Worm (Caenorhabditis elegans) whole organism, L4 larva: Measurements from ENCODE around the gene K08H10.10.

ENCODE experiments used
- F10B5.3 ChIP-seq: sonication (generic microtip); optimal IDR thresholded peaks from 2 replicates; lab custom pipeline; 2016; ENCODE audit warnings: mild to moderate bottlenecking, missing genetic modification characterization, missing compliant biosample characterization
- F37D6.2 ChIP-seq: sonication (generic microtip); optimal IDR thresholded peaks from 2 replicates; lab custom pipeline; 2016; ENCODE audit warnings: mild to moderate bottlenecking, missing genetic modification characterization, missing compliant biosample characterization
- F44E2.7 ChIP-seq: fragments of 200-800 bp; sonication (Bioruptor generic); IDR thresholded peaks from 2 replicates; pipeline ENCODE4 v2.1.2; 2022; ENCODE audit warnings: missing genetic modification characterization, missing compliant biosample characterization
- R02D3.7 ChIP-seq: fragments of 150-350 bp; sonication (generic microtip); optimal IDR thresholded peaks from 3 replicates; lab custom pipeline; 2014; ENCODE audit warnings: missing biosample characterization, missing genetic modification characterization
- T20F7.1 ChIP-seq: fragments of 200-800 bp; sonication (Bioruptor generic); optimal IDR thresholded peaks from 2 replicates; lab custom pipeline; 2018; ENCODE audit warnings: mild to moderate bottlenecking, missing genetic modification characterization, missing compliant biosample characterization
- Y105C5A.15 ChIP-seq: fragments of 200-800 bp; sonication (Bioruptor generic); IDR thresholded peaks from 2 replicates; pipeline ENCODE4 v1.3.6; 2022; ENCODE audit warnings: missing genetic modification characterization, missing compliant biosample characterization
- ZK337.2 ChIP-seq: fragments of 200-800 bp; sonication (Bioruptor generic); IDR thresholded peaks from 2 replicates; pipeline ENCODE4 v1.3.6; 2022; ENCODE audit warnings: missing genetic modification reagents, missing genetic modification characterization, missing compliant biosample characterization
- aha-1 ChIP-seq: fragments of 150-350 bp; peaks from one replicate; lab custom pipeline; 2014; ENCODE audit warnings: missing biosample characterization, missing genetic modification characterization
- aly-2 ChIP-seq: sonication (generic microtip); optimal IDR thresholded peaks from 2 replicates; lab custom pipeline; 2018; ENCODE audit warnings: missing biosample characterization, missing genetic modification characterization
- arid-1 ChIP-seq: fragments of 200-800 bp; sonication (Bioruptor generic); conservative IDR thresholded peaks from 2 replicates; pipeline ENCODE4 v1.3.6; 2022; ENCODE audit warnings: missing genetic modification reagents, missing genetic modification characterization, missing compliant biosample characterization
- ceh-20 ChIP-seq: fragments of 200-800 bp; sonication (Bioruptor generic); IDR thresholded peaks from 2 replicates; pipeline ENCODE4 v1.3.6; 2022; ENCODE audit warnings: missing genetic modification reagents, missing genetic modification characterization, missing compliant biosample characterization
- ceh-28 ChIP-seq: fragments of 150-350 bp; optimal IDR thresholded peaks from 2 replicates; lab custom pipeline; 2014; ENCODE audit warnings: missing biosample characterization, missing genetic modification reagents, missing genetic modification characterization
- ceh-32 ChIP-seq: sonication (generic microtip); optimal IDR thresholded peaks from 2 replicates; lab custom pipeline; 2016; ENCODE audit warnings: mild to moderate bottlenecking, missing genetic modification characterization, missing compliant biosample characterization; ENCODE audit not compliant: poor library complexity
- daf-12 ChIP-seq: fragments of 150-350 bp; optimal IDR thresholded peaks from 2 replicates; lab custom pipeline; 2014; ENCODE audit warnings: missing biosample characterization, missing genetic modification reagents, missing genetic modification characterization
- daf-19 ChIP-seq: fragments of 200-800 bp; sonication (Bioruptor generic); conservative IDR thresholded peaks from 2 replicates; pipeline ENCODE4 v1.3.6; 2022; ENCODE audit warnings: missing genetic modification characterization, missing compliant biosample characterization
- daf-8 ChIP-seq: fragments of 200-800 bp; sonication (Bioruptor generic); IDR thresholded peaks from 2 replicates; pipeline ENCODE4 v1.3.6; 2022; ENCODE audit warnings: missing genetic modification characterization, missing compliant biosample characterization
- dve-1 ChIP-seq: sonication (generic microtip); optimal IDR thresholded peaks from 2 replicates; lab custom pipeline; 2017; ENCODE audit warnings: antibody characterized with exemption, mild to moderate bottlenecking, missing genetic modification characterization, missing compliant biosample characterization; ENCODE audit not compliant: insufficient read depth
- egl-27 ChIP-seq: sonication (generic microtip); optimal IDR thresholded peaks from 3 replicates; lab custom pipeline; 2017; ENCODE audit warnings: missing biosample characterization, missing genetic modification reagents, missing genetic modification characterization
- egl-43 ChIP-seq: fragments of 200-800 bp; sonication (Bioruptor generic); IDR thresholded peaks from 2 replicates; pipeline ENCODE4 v1.3.6; 2022; ENCODE audit warnings: missing genetic modification reagents, missing genetic modification characterization, missing compliant biosample characterization
- fkh-10 ChIP-seq: fragments of 150-350 bp; optimal IDR thresholded peaks from 2 replicates; lab custom pipeline; 2014; ENCODE audit warnings: missing biosample characterization, missing genetic modification reagents, missing genetic modification characterization
- hif-1 ChIP-seq, 2 experiments: sonication (generic microtip); optimal IDR thresholded peaks; 2 replicates each; lab custom pipeline; 2016 to 2017; ENCODE audit warnings: missing compliant biosample characterization in 2 of 2, missing genetic modification characterization in 2 of 2, missing genetic modification reagents in 2 of 2, missing genotype in 2 of 2, mild to moderate bottlenecking in 1 of 2
- hlh-11 ChIP-seq: fragments of 200-800 bp; sonication (Bioruptor generic); optimal IDR thresholded peaks from 2 replicates; lab custom pipeline; 2018; ENCODE audit warnings: mild to moderate bottlenecking, missing genetic modification characterization, missing compliant biosample characterization
- jun-1 ChIP-seq: fragments of 150-350 bp; optimal IDR thresholded peaks from 2 replicates; lab custom pipeline; 2014; ENCODE audit warnings: missing biosample characterization, missing genetic modification reagents, missing genetic modification characterization
- lim-7 ChIP-seq: fragments of 200-800 bp; sonication (Bioruptor generic); IDR thresholded peaks from 2 replicates; pipeline ENCODE4 v1.3.6; 2022; ENCODE audit warnings: missing genetic modification characterization, missing compliant biosample characterization
- lin-1 ChIP-seq: fragments of 200-800 bp; sonication (Bioruptor generic); IDR thresholded peaks from 2 replicates; pipeline ENCODE4 v1.3.6; 2022; ENCODE audit warnings: missing genetic modification reagents, missing genetic modification characterization, missing compliant biosample characterization
- lin-13 ChIP-seq: fragments of 150-350 bp; optimal IDR thresholded peaks from 2 replicates; lab custom pipeline; 2014; ENCODE audit warnings: missing biosample characterization, missing genetic modification reagents, missing genetic modification characterization
- madf-5 ChIP-seq, 2 experiments: fragments of 200-800 bp; sonication (Bioruptor generic); IDR thresholded peaks; 2 replicates each; pipeline ENCODE4 v1.3.6; 2022; ENCODE audit warnings: missing compliant biosample characterization in 2 of 2, missing genetic modification characterization in 2 of 2
- mdt-29 ChIP-seq: fragments of 200-800 bp; sonication (Bioruptor generic); IDR thresholded peaks from 2 replicates; pipeline ENCODE4 v1.3.6; 2022; ENCODE audit warnings: missing genetic modification reagents, missing genetic modification characterization, missing compliant biosample characterization
- mep-1 ChIP-seq: fragments of 150-350 bp; sonication (generic microtip); optimal IDR thresholded peaks from 3 replicates; lab custom pipeline; 2014; ENCODE audit warnings: missing biosample characterization, missing genetic modification characterization
- mes-2 ChIP-seq: sonication (generic microtip); optimal IDR thresholded peaks from 2 replicates; lab custom pipeline; 2016; ENCODE audit warnings: missing genotype, mild to moderate bottlenecking, missing genetic modification characterization, missing compliant biosample characterization; ENCODE audit not compliant: poor library complexity, severe bottlenecking
- mxl-2 ChIP-seq: fragments of 200-800 bp; sonication (Bioruptor generic); conservative IDR thresholded peaks from 2 replicates; pipeline ENCODE4 v1.3.6; 2022; ENCODE audit warnings: missing genetic modification reagents, missing genetic modification characterization, missing compliant biosample characterization
- nhr-11 ChIP-seq: fragments of 150-350 bp; optimal IDR thresholded peaks from 2 replicates; lab custom pipeline; 2014; ENCODE audit warnings: missing biosample characterization, missing genetic modification characterization
- nhr-28 ChIP-seq: fragments of 150-350 bp; optimal IDR thresholded peaks from 2 replicates; lab custom pipeline; 2014; ENCODE audit warnings: missing biosample characterization, missing genetic modification characterization
- nhr-6 ChIP-seq: fragments of 150-350 bp; optimal IDR thresholded peaks from 2 replicates; lab custom pipeline; 2014; ENCODE audit warnings: missing biosample characterization, missing genetic modification characterization
- pqm-1 ChIP-seq: sonication (generic microtip); optimal IDR thresholded peaks from 2 replicates; lab custom pipeline; 2017; ENCODE audit warnings: missing biosample characterization, missing genetic modification characterization
- rbr-2 ChIP-seq: sonication (generic microtip); optimal IDR thresholded peaks from 2 replicates; lab custom pipeline; 2016; ENCODE audit warnings: missing genotype, missing genetic modification characterization, missing compliant biosample characterization
- saeg-2 ChIP-seq: fragments of 200-800 bp; sonication (Bioruptor generic); IDR thresholded peaks from 2 replicates; pipeline ENCODE4 v1.3.6; 2022; ENCODE audit warnings: missing genetic modification reagents, missing genetic modification characterization, missing compliant biosample characterization
- set-16 ChIP-seq: fragments of 200-800 bp; sonication (Bioruptor generic); IDR thresholded peaks from 2 replicates; pipeline ENCODE4 v1.3.6; 2022; ENCODE audit warnings: missing genetic modification reagents, missing genetic modification characterization, missing compliant biosample characterization
- tag-97 ChIP-seq: fragments of 200-800 bp; sonication (Bioruptor generic); IDR thresholded peaks from 2 replicates; pipeline ENCODE4 v1.3.6; 2022; ENCODE audit warnings: missing genetic modification characterization, missing compliant biosample characterization
- vab-7 ChIP-seq: fragments of 200-800 bp; sonication (Bioruptor generic); IDR thresholded peaks from 2 replicates; pipeline ENCODE4 v1.3.6; 2022; ENCODE audit warnings: missing genetic modification reagents, missing genetic modification characterization, missing compliant biosample characterization
- zfp-3 ChIP-seq: fragments of 200-800 bp; sonication (Bioruptor generic); conservative IDR thresholded peaks from 2 replicates; pipeline ENCODE4 v1.3.6; 2022; ENCODE audit warnings: missing genetic modification reagents, missing genetic modification characterization, missing compliant biosample characterization
- zip-11 ChIP-seq: fragments of 200-800 bp; sonication (Bioruptor generic); IDR thresholded peaks from 2 replicates; pipeline ENCODE4 v1.3.6; 2022; ENCODE audit warnings: missing genetic modification characterization, missing compliant biosample characterization
- zip-2 ChIP-seq: fragments of 150-350 bp; optimal IDR thresholded peaks from 2 replicates; lab custom pipeline; 2014; ENCODE audit warnings: missing biosample characterization, missing genetic modification characterization
- ztf-11 ChIP-seq: fragments of 150-350 bp; optimal IDR thresholded peaks from 2 replicates; lab custom pipeline; 2014; ENCODE audit warnings: missing biosample characterization, missing genetic modification characterization
- ztf-7 ChIP-seq: fragments of 150-350 bp; optimal IDR thresholded peaks from 2 replicates; lab custom pipeline; 2014; ENCODE audit warnings: missing biosample characterization, missing genetic modification characterization

Gene K08H10.10

ce11 chrV:9980731-9981483, 20.0 kb upstream of the K08H10.10 start, which contains the start of the genes ruvb-1 and tofu-1 (continued):
- 0 out of 2 replicates have a peak, but pooled peaks have one; percentile 33 for TF ChIP-seq saeg-2 (GFP tag; lab: Robert Waterston, UW)
- TF ChIP-seq rbr-2 (tag; lab: Kevin White, UChicago): peak; percentile 78
- peak; percentile 54; the same call in 1 of the 2 replicates for TF ChIP-seq arid-1 (GFP tag; lab: Robert Waterston, UW)
- TF ChIP-seq ceh-20 (GFP tag; lab: Robert Waterston, UW): peak; percentile 81
- TF ChIP-seq mdt-29 (GFP tag; lab: Robert Waterston, UW): peak; percentile 64; the same call in 1 of the 2 replicates
- peak; percentile 50 for TF ChIP-seq nhr-28 (tag; lab: Kevin White, UChicago)
- TF ChIP-seq F37D6.2 (tag; lab: Kevin White, UChicago): peak; percentile 36
- TF ChIP-seq mep-1 (tag; lab: Kevin White, UChicago): peak; percentile 88

ce11 chrV:9982568-9982967, 18.3 kb upstream of the K08H10.10 start, which contains the start of gene C27H6.9:
C27H6.9 (plus strand) TSS chrV:9982868.
- no peak for TF ChIP-seq set-16 (GFP tag; lab: Robert Waterston, UW)
- no peak for TF ChIP-seq nhr-11 (tag; lab: Kevin White, UChicago)
- TF ChIP-seq zip-11: no peak
- TF ChIP-seq ceh-20 (GFP tag; lab: Robert Waterston, UW): no peak
- TF ChIP-seq T20F7.1 (GFP tag; lab: Kevin White, UChicago): no peak
- no peak for TF ChIP-seq saeg-2 (GFP tag; lab: Robert Waterston, UW)
- TF ChIP-seq mep-1 (tag; lab: Kevin White, UChicago): no peak
- no peak for TF ChIP-seq madf-5 (GFP tag; IDR thresholded peaks at IDR 0.05; lab: Robert Waterston, UW)
- no peak for TF ChIP-seq ceh-28 (tag; lab: Kevin White, UChicago)
- TF ChIP-seq daf-8 (GFP tag; lab: Robert Waterston, UW): no peak

ce11 chrV:9983529-9983928, 17.3 kb upstream of the K08H10.10 start:
- TF ChIP-seq R02D3.7 (tag; lab: Kevin White, UChicago) (no peak), daf-19 (GFP tag; lab: Robert Waterston, UW) (0 out of 2 replicates have a peak, but pooled peaks have one; percentile 24), arid-1 (GFP tag; lab: Robert Waterston, UW) (0 out of 2 replicates have a peak, but pooled peaks have one; percentile 26), hlh-11 (tag; lab: Kevin White, UChicago) (peak; percentile 22), zfp-3 (GFP tag; lab: Robert Waterston, UW) (peak; percentile 77), vab-7 (no peak), F44E2.7 (GFP tag; lab: Robert Waterston, UW) (no peak), set-16 (GFP tag; lab: Robert Waterston, UW) (no peak), lin-13 (GFP tag; lab: Kevin White, UChicago) (no peak), dve-1 (tag; lab: Kevin White, UChicago) (peak; percentile 33), mes-2 (tag; lab: Kevin White, UChicago) (no peak), egl-43 (GFP tag; lab: Robert Waterston, UW) (0 out of 2 replicates have a peak, but pooled peaks have one; percentile 20), jun-1 (tag; lab: Kevin White, UChicago) (no peak), pqm-1 (tag; lab: Kevin White, UChicago) (no peak), fkh-10 (GFP tag; lab: Kevin White, UChicago) (no peak), egl-27 (no peak), tag-97 (no peak), F10B5.3 (no peak), daf-12 (no peak), hif-1 (tag; optimal IDR thresholded peaks at IDR 0.05; lab: Kevin White, UChicago) (no peak), Y105C5A.15 (GFP tag; lab: Robert Waterston, UW) (no peak), mxl-2 (GFP tag; lab: Robert Waterston, UW) (no peak), T20F7.1 (GFP tag; lab: Kevin White, UChicago) (peak; percentile 69), nhr-6 (no peak), zip-2 (no peak), ceh-32 (no peak), lim-7 (no peak), saeg-2 (GFP tag; lab: Robert Waterston, UW) (no peak), ztf-7 (tag; lab: Kevin White, UChicago) (no peak), aha-1 (tag; lab: Kevin White, UChicago) (peak; percentile 40), aly-2 (tag; lab: Kevin White, UChicago) (no peak), ztf-11 (tag; lab: Kevin White, UChicago) (no peak), ZK337.2 (no peak), ceh-28 (tag; lab: Kevin White, UChicago) (no peak), lin-1 (GFP tag; lab: Robert Waterston, UW) (0 out of 2 replicates have a peak, but pooled peaks have one; percentile 25), ceh-20 (GFP tag; lab: Robert Waterston, UW) (no peak)
